Fruit fly (Drosophila melanogaster) whole organism, wandering third instar larva: ENCODE data around the gene CG6083.
"Not testable (repeated sequence)": the region's sequence is repeated elsewhere in the genome, so short reads cannot be mapped to it uniquely, and the experiment has no call there.

ENCODE experiments used
- Abd-B ChIP-seq: fragments of >200 bp; optimal IDR thresholded peaks from 2 replicates; lab custom pipeline; 2017; ENCODE audit warnings: missing biosample characterization, missing genetic modification characterization
- CG9705 ChIP-seq: fragments of 200-800 bp; sonication (Bioruptor generic); optimal IDR thresholded peaks from 2 replicates; lab custom pipeline; 2018; ENCODE audit warnings: missing biosample characterization, mild to moderate bottlenecking, missing genetic modification characterization
- Dfd ChIP-seq: fragments of >200 bp; optimal IDR thresholded peaks from 2 replicates; lab custom pipeline; 2017; ENCODE audit warnings: missing biosample characterization, missing genetic modification characterization
- GATAd ChIP-seq: sonication (Bioruptor generic); optimal IDR thresholded peaks from 2 replicates; lab custom pipeline; 2016; ENCODE audit warnings: missing biosample characterization, missing genetic modification characterization
- HLH106 ChIP-seq: fragments of 200-800 bp; optimal IDR thresholded peaks from 3 replicates; lab custom pipeline; 2019; ENCODE audit warnings: missing biosample characterization, mild to moderate bottlenecking, missing genetic modification characterization, moderate library complexity
- Hnf4 ChIP-seq: fragments of 200-800 bp; sonication (Bioruptor generic); optimal IDR thresholded peaks from 2 replicates; lab custom pipeline; 2016; ENCODE audit warnings: missing biosample characterization, mild to moderate bottlenecking, missing genetic modification characterization
- Hr78 ChIP-seq: fragments of >200 bp; optimal IDR thresholded peaks from 2 replicates; lab custom pipeline; 2017; ENCODE audit warnings: missing biosample characterization, missing genetic modification characterization
- Hr83 ChIP-seq: fragments of 200-300 bp; sonication (Bioruptor generic); optimal IDR thresholded peaks from 2 replicates; lab custom pipeline; 2016; ENCODE audit warnings: missing biosample characterization, mild to moderate bottlenecking, missing genetic modification characterization, moderate library complexity; ENCODE audit not compliant: poor library complexity, severe bottlenecking
- N ChIP-seq: fragments of >200 bp; optimal IDR thresholded peaks from 2 replicates; lab custom pipeline; 2018; ENCODE audit warnings: missing biosample characterization, missing external identifiers, missing genetic modification characterization
- OdsH ChIP-seq: fragments of 200-800 bp; sonication (Bioruptor generic); optimal IDR thresholded peaks from 2 replicates; lab custom pipeline; 2016; ENCODE audit warnings: missing biosample characterization, mild to moderate bottlenecking, missing genetic modification characterization
- Rel ChIP-seq, 2 experiments: fragments of 200-800 bp; sonication (Bioruptor generic) in 1 of 2; optimal IDR thresholded peaks; 2 replicates in 1 of 2; 3 replicates in 1 of 2; lab custom pipeline; 2016 to 2019; ENCODE audit warnings: mild to moderate bottlenecking in 2 of 2, missing biosample characterization in 2 of 2, missing genetic modification characterization in 2 of 2, moderate library complexity in 1 of 2
- Sp1 ChIP-seq: fragments of 200-800 bp; sonication (Bioruptor generic); optimal IDR thresholded peaks from 3 replicates; lab custom pipeline; 2019; ENCODE audit warnings: missing biosample characterization, mild to moderate bottlenecking, missing genetic modification characterization, moderate library complexity
- Vsx2 ChIP-seq: fragments of 200-300, 225-300 bp; sonication (Bioruptor generic); optimal IDR thresholded peaks from 2 replicates; lab custom pipeline; 2018; ENCODE audit warnings: missing biosample characterization, missing genetic modification characterization; ENCODE audit not compliant: partially characterized antibody
- brk ChIP-seq: fragments of 200-800 bp; sonication (Bioruptor generic); optimal IDR thresholded peaks from 2 replicates; lab custom pipeline; 2016; ENCODE audit warnings: missing biosample characterization, mild to moderate bottlenecking, missing genetic modification characterization
- dl ChIP-seq, 2 experiments: fragments of 175-275, 200-275 bp in 1 of 2; fragments of 200-275 bp in 1 of 2; sonication (Bioruptor generic); optimal IDR thresholded peaks; lab custom pipeline; 2018; ENCODE audit warnings: mild to moderate bottlenecking in 2 of 2, missing biosample characterization in 2 of 2, missing genetic modification characterization in 2 of 2, moderate library complexity in 2 of 2; ENCODE audit not compliant: partially characterized antibody in 2 of 2, insufficient read depth in 1 of 2
- dsf ChIP-seq: sonication (Bioruptor generic); optimal IDR thresholded peaks from 2 replicates; lab custom pipeline; 2016; ENCODE audit warnings: missing biosample characterization, missing genetic modification characterization, borderline replicate concordance
- ey ChIP-seq: fragments of 200-800 bp; sonication (Bioruptor generic); optimal IDR thresholded peaks from 2 replicates; lab custom pipeline; 2016; ENCODE audit warnings: missing biosample characterization, missing genetic modification characterization
- foxo ChIP-seq, 2 experiments: fragments of 200-800 bp; sonication (Bioruptor generic); optimal IDR thresholded peaks; 2 replicates in 1 of 2; 3 replicates in 1 of 2; lab custom pipeline; 2016 to 2017; ENCODE audit warnings: missing biosample characterization in 2 of 2, missing genetic modification characterization in 2 of 2
- fru ChIP-seq: fragments of 200-800 bp; sonication (Bioruptor generic); optimal IDR thresholded peaks from 3 replicates; lab custom pipeline; 2016; ENCODE audit warnings: missing biosample characterization, mild to moderate bottlenecking, missing genetic modification characterization
- lola ChIP-seq: fragments of >200 bp; optimal IDR thresholded peaks from 2 replicates; lab custom pipeline; 2017; ENCODE audit warnings: missing biosample characterization, missing genetic modification characterization
- psq ChIP-seq: fragments of 200-800 bp; sonication (Bioruptor generic); optimal IDR thresholded peaks from 3 replicates; lab custom pipeline; 2017; ENCODE audit warnings: missing biosample characterization, mild to moderate bottlenecking, missing genetic modification characterization, moderate library complexity
- rgr ChIP-seq: fragments of 200-800 bp; sonication (Bioruptor generic); optimal IDR thresholded peaks from 3 replicates; lab custom pipeline; 2016; ENCODE audit warnings: missing biosample characterization, mild to moderate bottlenecking, missing genetic modification characterization
- sage ChIP-seq: fragments of 200-800 bp; sonication (Bioruptor generic); optimal IDR thresholded peaks from 2 replicates; lab custom pipeline; 2016; ENCODE audit warnings: missing biosample characterization, mild to moderate bottlenecking, missing genetic modification characterization
- tai ChIP-seq: sonication (Bioruptor generic); optimal IDR thresholded peaks from 2 replicates; lab custom pipeline; 2016; ENCODE audit warnings: missing biosample characterization, missing genetic modification characterization
- usp ChIP-seq: fragments of >200 bp; optimal IDR thresholded peaks from 2 replicates; lab custom pipeline; 2017; ENCODE audit warnings: missing biosample characterization, missing genetic modification characterization

Gene CG6083

dm6 chr3L:11596585-11597252 lies 29.2 kb downstream of the CG6083 start, which contains the start of gene CG7368:
TSS of gene CG7368 (plus strand) at chr3L:11597202.
- TF ChIP-seq dl (GFP tag; optimal IDR thresholded peaks at IDR 0.05; lab: Kevin White, UChicago; ENCODE audit: insufficient read depth in 1 of 2, partially characterized antibody in 2 of 2): peak in 1 of 2 experiments; percentile 2
- no peak for TF ChIP-seq GATAd (GFP tag; lab: Kevin White, UChicago)

dm6 chr3L:11593778-11594177 lies 32.1 kb downstream of the CG6083 start:
- no peak for TF ChIP-seq Dfd (GFP tag; lab: Kevin White, UChicago)
- TF ChIP-seq fru (GFP tag; lab: Kevin White, UChicago): no peak
- TF ChIP-seq N (GFP tag; lab: Kevin White, UChicago): no peak
- peak; percentile 52 for TF ChIP-seq Sp1 (GFP tag; lab: Kevin White, UChicago)
- peak in 1 of 2 experiments; percentile 18 for TF ChIP-seq foxo (GFP tag; optimal IDR thresholded peaks at IDR 0.05; lab: Kevin White, UChicago)
- no peak for TF ChIP-seq Abd-B (GFP tag; lab: Kevin White, UChicago)
- TF ChIP-seq dl (GFP tag; optimal IDR thresholded peaks at IDR 0.05; lab: Kevin White, UChicago; ENCODE audit: insufficient read depth in 1 of 2, partially characterized antibody in 2 of 2): no peak
- peak; percentile 23 for TF ChIP-seq HLH106 (tag; lab: Kevin White, UChicago)

dm6 chr3L:11591803-11592202 lies 34.1 kb downstream of the CG6083 start:
- TF ChIP-seq Vsx2 (GFP tag; lab: Kevin White, UChicago) (no peak), HLH106 (tag; lab: Kevin White, UChicago) (no peak), Sp1 (GFP tag; lab: Kevin White, UChicago) (no peak), dl (GFP tag; optimal IDR thresholded peaks at IDR 0.05; lab: Kevin White, UChicago; ENCODE audit: insufficient read depth in 1 of 2, partially characterized antibody in 2 of 2) (no peak), sage (GFP tag; lab: Kevin White, UChicago) (no peak), dsf (no peak), usp (GFP tag; lab: Kevin White, UChicago) (no peak), lola (GFP tag; lab: Kevin White, UChicago) (no peak), Dfd (GFP tag; lab: Kevin White, UChicago) (no peak), Hr78 (GFP tag; lab: Kevin White, UChicago) (no peak), Rel (GFP tag; optimal IDR thresholded peaks at IDR 0.05; lab: Kevin White, UChicago) (no peak), Rel (tag; optimal IDR thresholded peaks at IDR 0.05; lab: Kevin White, UChicago) (no peak), Hr83 (GFP tag; lab: Kevin White, UChicago) (no peak), tai (GFP tag; lab: Kevin White, UChicago) (no peak)

dm6 chr3L:11591131-11591530 lies 34.8 kb downstream of the CG6083 start, which contains the start of gene CG33268:
TSS of gene CG33268 (minus strand) at chr3L:11591231.
- no peak for TF ChIP-seq HLH106 (tag; lab: Kevin White, UChicago)
- no peak for TF ChIP-seq psq (GFP tag; lab: Kevin White, UChicago)
- no peak for TF ChIP-seq Rel (GFP tag; optimal IDR thresholded peaks at IDR 0.05; lab: Kevin White, UChicago)
- no peak for TF ChIP-seq Rel (tag; optimal IDR thresholded peaks at IDR 0.05; lab: Kevin White, UChicago)
- TF ChIP-seq Hr78 (GFP tag; lab: Kevin White, UChicago): no peak
- no peak for TF ChIP-seq Vsx2 (GFP tag; lab: Kevin White, UChicago)
- TF ChIP-seq dl (GFP tag; optimal IDR thresholded peaks at IDR 0.05; lab: Kevin White, UChicago; ENCODE audit: insufficient read depth in 1 of 2, partially characterized antibody in 2 of 2): no peak
- no peak for TF ChIP-seq OdsH (GFP tag; lab: Kevin White, UChicago)
- TF ChIP-seq dsf: no peak
- TF ChIP-seq ey (GFP tag; lab: Kevin White, UChicago): no peak
- no peak for TF ChIP-seq rgr (GFP tag; lab: Kevin White, UChicago)
- no peak for TF ChIP-seq brk (GFP tag; lab: Kevin White, UChicago)
- TF ChIP-seq Sp1 (GFP tag; lab: Kevin White, UChicago): no peak
- no peak for TF ChIP-seq Abd-B (GFP tag; lab: Kevin White, UChicago)
- TF ChIP-seq, all 38 proteins: peak for 0

dm6 chr3L:11589395-11589794 lies 36.5 kb downstream of the CG6083 start, which contains the start of gene CG7377:
TSS of gene CG7377 (plus strand) at chr3L:11589695.
- TF ChIP-seq Hnf4 (GFP tag; lab: Kevin White, UChicago); Rel (GFP tag; optimal IDR thresholded peaks at IDR 0.05; lab: Kevin White, UChicago); Rel (tag; optimal IDR thresholded peaks at IDR 0.05; lab: Kevin White, UChicago); CG9705: not testable (repeated sequence)
